Fruit fly (Drosophila melanogaster) whole organism, embryonic: ENCODE measurements around the gene Sws1.
A peak's percentile ranks its signal among the peaks of the same experiment; 100 is the strongest.

Experiments used
- Abd-B ChIP-seq: fragments of 200-800 bp; sonication (Bioruptor generic); optimal IDR thresholded peaks from 2 replicates; lab custom pipeline; 2018; ENCODE audit warnings: missing biosample characterization, mild to moderate bottlenecking, missing genetic modification characterization, moderate library complexity
- CG11504 ChIP-seq: fragments of 200-800 bp; sonication (Bioruptor generic); optimal IDR thresholded peaks from 3 replicates; lab custom pipeline; 2019; ENCODE audit warnings: missing biosample characterization, mild to moderate bottlenecking, missing genetic modification characterization, moderate library complexity
- CG13424 ChIP-seq: fragments of 200-800 bp; sonication (Bioruptor generic); optimal IDR thresholded peaks from 2 replicates; lab custom pipeline; 2019; ENCODE audit warnings: missing biosample characterization, mild to moderate bottlenecking, missing genetic modification characterization, moderate library complexity
- CG13894 ChIP-seq: fragments of 200-800 bp; sonication (Bioruptor generic); optimal IDR thresholded peaks from 3 replicates; lab custom pipeline; 2018; ENCODE audit warnings: missing biosample characterization, mild to moderate bottlenecking, missing genetic modification characterization, moderate library complexity
- CG14014 ChIP-seq: fragments of 200-800 bp; sonication (Bioruptor generic); IDR thresholded peaks from 2 replicates; pipeline ENCODE4 v1.3.6; 2022; ENCODE audit warnings: missing biosample characterization, missing genetic modification characterization
- CG16863 ChIP-seq: fragments of 200-800 bp; sonication (Bioruptor generic); optimal IDR thresholded peaks from 3 replicates; lab custom pipeline; 2016; ENCODE audit warnings: missing biosample characterization, missing genetic modification characterization
- CG17359 ChIP-seq: fragments of 200-800 bp; sonication (Bioruptor generic); optimal IDR thresholded peaks from 3 replicates; lab custom pipeline; 2018; ENCODE audit warnings: missing biosample characterization, mild to moderate bottlenecking, missing genetic modification characterization, moderate library complexity
- CG17612 ChIP-seq: fragments of 200-800 bp; sonication (Bioruptor generic); IDR thresholded peaks from 2 replicates; pipeline ENCODE4 v1.3.6; 2022; ENCODE audit warnings: missing biosample characterization, missing genetic modification characterization
- CG18619 ChIP-seq: fragments of 200-800 bp; sonication (Bioruptor generic); optimal IDR thresholded peaks from 3 replicates; lab custom pipeline; 2017; ENCODE audit warnings: missing biosample characterization, mild to moderate bottlenecking, missing genetic modification characterization
- CG2199 ChIP-seq: fragments of 200-800 bp; sonication (Bioruptor generic); IDR thresholded peaks from 3 replicates; pipeline ENCODE4 v1.3.6; 2022; ENCODE audit warnings: missing biosample characterization, missing genetic modification characterization
- CG30403 ChIP-seq: fragments of 200-800 bp; sonication (Bioruptor generic); optimal IDR thresholded peaks from 3 replicates; lab custom pipeline; 2016; ENCODE audit warnings: missing biosample characterization, missing genetic modification characterization
- CG3065 ChIP-seq: fragments of 200-800 bp; sonication (Bioruptor generic); optimal IDR thresholded peaks from 2 replicates; lab custom pipeline; 2016; ENCODE audit warnings: missing biosample characterization, missing genetic modification characterization
- CG32532 ChIP-seq: fragments of 200-800 bp; sonication (Bioruptor generic); IDR thresholded peaks from 2 replicates; pipeline ENCODE4 v1.3.6; 2022; ENCODE audit warnings: missing biosample characterization, missing genetic modification characterization
- CG3847 ChIP-seq: fragments of 200-800 bp; sonication (Bioruptor generic); IDR thresholded peaks from 2 replicates; pipeline ENCODE4 v1.3.6; 2022; ENCODE audit warnings: missing biosample characterization, missing genetic modification characterization
- CG4282 ChIP-seq: fragments of 200-800 bp; sonication (Bioruptor generic); optimal IDR thresholded peaks from 2 replicates; lab custom pipeline; 2016; ENCODE audit warnings: missing biosample characterization, missing genetic modification characterization
- CG7271 ChIP-seq: fragments of 200-800 bp; sonication (Bioruptor generic); optimal IDR thresholded peaks from 2 replicates; lab custom pipeline; 2018; ENCODE audit warnings: missing biosample characterization, mild to moderate bottlenecking, missing genetic modification characterization, moderate library complexity
- CG7357 ChIP-seq: fragments of 200-800 bp; sonication (Bioruptor generic); IDR thresholded peaks from 3 replicates; pipeline ENCODE4 v1.3.6; 2022; ENCODE audit warnings: missing biosample characterization, missing genetic modification characterization
- CG8765 ChIP-seq: fragments of 200-800 bp; sonication (Bioruptor generic); IDR thresholded peaks from 2 replicates; pipeline ENCODE4 v1.3.6; 2022; ENCODE audit warnings: missing biosample characterization, missing genetic modification characterization
- CG9817 ChIP-seq: fragments of 200-800 bp; sonication (Bioruptor generic); optimal IDR thresholded peaks from 2 replicates; lab custom pipeline; 2018; ENCODE audit warnings: missing biosample characterization, mild to moderate bottlenecking, missing genetic modification characterization, moderate library complexity
- CrebB ChIP-seq: fragments of 200-800 bp; sonication (Bioruptor generic); optimal IDR thresholded peaks from 3 replicates; lab custom pipeline; 2018; ENCODE audit warnings: missing biosample characterization, mild to moderate bottlenecking, missing genetic modification characterization
- Dll ChIP-seq: fragments of 200-800 bp; sonication (Bioruptor generic); IDR thresholded peaks from 4 replicates; pipeline ENCODE4 v1.3.6; 2022; ENCODE audit warnings: missing biosample characterization, missing genetic modification characterization; ENCODE audit not compliant: partially characterized antibody
- Dp ChIP-seq: fragments of 200-800 bp; sonication (Bioruptor generic); optimal IDR thresholded peaks from 2 replicates; lab custom pipeline; 2018; ENCODE audit warnings: missing biosample characterization, mild to moderate bottlenecking, missing genetic modification characterization, moderate library complexity
- Dref ChIP-seq: fragments of 200-800 bp; sonication (Bioruptor generic); IDR thresholded peaks from 2 replicates; pipeline ENCODE4 v1.3.6; 2022; ENCODE audit warnings: missing biosample characterization, missing genetic modification characterization
- H2.0 ChIP-seq: fragments of 200-800 bp; sonication (Bioruptor generic); IDR thresholded peaks from 2 replicates; pipeline ENCODE4 v1.3.6; 2022; ENCODE audit warnings: missing biosample characterization, missing genetic modification characterization
- Hand ChIP-seq: fragments of 200-800 bp; sonication (Bioruptor generic); optimal IDR thresholded peaks from 2 replicates; lab custom pipeline; 2017; ENCODE audit warnings: mild to moderate bottlenecking, missing biosample characterization, missing genetic modification reagents, missing genetic modification characterization
- Hsf ChIP-seq: fragments of 200-800 bp; sonication (Bioruptor generic); optimal IDR thresholded peaks from 3 replicates; lab custom pipeline; 2016; ENCODE audit warnings: missing biosample characterization, missing genetic modification characterization
- Jarid2 ChIP-seq: fragments of 200-800 bp; sonication (Bioruptor generic); optimal IDR thresholded peaks from 3 replicates; lab custom pipeline; 2017; ENCODE audit warnings: mild to moderate bottlenecking, missing biosample characterization, missing genetic modification reagents, missing genetic modification characterization
- MBD-R2 ChIP-seq: fragments of 200-800 bp; sonication (Bioruptor generic); IDR thresholded peaks from 2 replicates; pipeline ENCODE4 v1.3.6; 2022; ENCODE audit warnings: missing biosample characterization, missing genetic modification characterization
- NC2α ChIP-seq: fragments of 200-800 bp; sonication (Bioruptor generic); optimal IDR thresholded peaks from 2 replicates; lab custom pipeline; 2016; ENCODE audit warnings: missing biosample characterization, missing genetic modification characterization
- NfI ChIP-seq: fragments of 200-800 bp; sonication (Bioruptor generic); optimal IDR thresholded peaks from 3 replicates; lab custom pipeline; 2018; ENCODE audit warnings: missing biosample characterization, mild to moderate bottlenecking, missing genetic modification characterization, moderate library complexity
- Poxn ChIP-seq: fragments of 200-800 bp; sonication (Bioruptor generic); IDR thresholded peaks from 2 replicates; pipeline ENCODE4 v1.3.6; 2022; ENCODE audit warnings: missing biosample characterization, missing genetic modification characterization
- bbx ChIP-seq: fragments of 200-800 bp; sonication (Bioruptor generic); IDR thresholded peaks from 2 replicates; pipeline ENCODE4 v1.3.6; 2022; ENCODE audit warnings: missing biosample characterization, missing genetic modification characterization; ENCODE audit not compliant: partially characterized antibody
- bsh ChIP-seq, 2 experiments: fragments of 200-800 bp; sonication (Bioruptor generic); optimal IDR thresholded peaks; 2 replicates each; lab custom pipeline; 2017 to 2018; ENCODE audit warnings: mild to moderate bottlenecking in 2 of 2, missing biosample characterization in 2 of 2, missing genetic modification characterization in 2 of 2, moderate library complexity in 1 of 2
- dan ChIP-seq: fragments of 200-800 bp; sonication (Bioruptor generic); IDR thresholded peaks from 2 replicates; pipeline ENCODE4 v1.3.6; 2022; ENCODE audit warnings: missing biosample characterization, missing genetic modification characterization
- dmrt11E ChIP-seq: fragments of 200-800 bp; sonication (Bioruptor generic); optimal IDR thresholded peaks from 3 replicates; lab custom pipeline; 2018; ENCODE audit warnings: missing biosample characterization, mild to moderate bottlenecking, missing genetic modification characterization, moderate library complexity
- eve ChIP-seq, 2 experiments: fragments of >200 bp; optimal IDR thresholded peaks; 2 replicates each; lab custom pipeline; 2017; ENCODE audit warnings: missing biosample characterization in 2 of 2, missing genetic modification characterization in 2 of 2
- gce ChIP-seq: fragments of 200-800 bp; sonication (Bioruptor generic); IDR thresholded peaks from 3 replicates; pipeline ENCODE4 v1.3.6; 2022; ENCODE audit warnings: missing biosample characterization, missing genetic modification characterization
- gt ChIP-seq: fragments of 200-800 bp; sonication (Bioruptor generic); IDR thresholded peaks from 2 replicates; pipeline ENCODE4 v1.3.6; 2022; ENCODE audit warnings: missing biosample characterization, missing genetic modification characterization
- inv ChIP-seq: fragments of 200-800 bp; sonication (Bioruptor generic); IDR thresholded peaks from 2 replicates; pipeline ENCODE4 v1.3.6; 2022; ENCODE audit warnings: missing biosample characterization, missing genetic modification characterization; ENCODE audit not compliant: partially characterized antibody
- kay ChIP-seq: fragments of 200-800 bp; sonication (Bioruptor generic); optimal IDR thresholded peaks from 2 replicates; lab custom pipeline; 2016; ENCODE audit warnings: missing biosample characterization, missing genetic modification characterization
- onecut ChIP-seq: fragments of 200-800 bp; sonication (Bioruptor generic); IDR thresholded peaks from 2 replicates; pipeline ENCODE4 v1.3.6; 2022; ENCODE audit warnings: missing biosample characterization, missing genetic modification characterization
- pb ChIP-seq: fragments of 200-800 bp; sonication (Bioruptor generic); optimal IDR thresholded peaks from 3 replicates; lab custom pipeline; 2016; ENCODE audit warnings: missing biosample characterization, missing genetic modification characterization
- prd ChIP-seq, 3 experiments: fragments of >200 bp in 2 of 3; fragments of 200-800 bp in 1 of 3; sonication (Bioruptor generic) in 1 of 3; optimal IDR thresholded peaks in 2 of 3; IDR thresholded peaks in 1 of 3; 2 replicates in 2 of 3; 3 replicates in 1 of 3; pipeline versions ENCODE4 v1.3.6 to Lab custom; 2017 to 2022; ENCODE audit warnings: missing biosample characterization in 1 of 3, missing genetic modification characterization in 1 of 3
- ranshi ChIP-seq: fragments of 200-800 bp; sonication (Bioruptor generic); IDR thresholded peaks from 2 replicates; pipeline ENCODE4 v1.3.6; 2022; ENCODE audit warnings: missing biosample characterization, missing genetic modification characterization
- scrt ChIP-seq: fragments of 200-800 bp; sonication (Bioruptor generic); optimal IDR thresholded peaks from 2 replicates; lab custom pipeline; 2018; ENCODE audit warnings: missing biosample characterization, mild to moderate bottlenecking, missing genetic modification characterization, moderate library complexity
- slbo ChIP-seq: fragments of 200-800 bp; sonication (Bioruptor generic); IDR thresholded peaks from 2 replicates; pipeline ENCODE4 v1.3.6; 2022; ENCODE audit warnings: missing biosample characterization, missing genetic modification characterization
- sna ChIP-seq: fragments of 200-800 bp; sonication (Bioruptor generic); IDR thresholded peaks from 2 replicates; pipeline ENCODE4 v1.3.6; 2022; ENCODE audit warnings: missing biosample characterization, missing genetic modification characterization; ENCODE audit not compliant: partially characterized antibody
- sr ChIP-seq: fragments of 200-800 bp; sonication (Bioruptor generic); IDR thresholded peaks from 3 replicates; pipeline ENCODE4 v1.3.6; 2022; ENCODE audit warnings: missing biosample characterization, missing genetic modification characterization
- tap ChIP-seq: fragments of 200-800 bp; optimal IDR thresholded peaks from 3 replicates; lab custom pipeline; 2019; ENCODE audit warnings: missing biosample characterization, mild to moderate bottlenecking, missing genetic modification characterization, moderate library complexity
- wek ChIP-seq: fragments of 200-800 bp; sonication (Bioruptor generic); optimal IDR thresholded peaks from 3 replicates; lab custom pipeline; 2018; ENCODE audit warnings: missing biosample characterization, mild to moderate bottlenecking, missing genetic modification characterization, moderate library complexity
- yki ChIP-seq: fragments of >200 bp; optimal IDR thresholded peaks from 3 replicates; lab custom pipeline; 2018

Sws1 gene

dm6 chr2L:2528097-2528496, 46.8 kb downstream of the Sws1 start (continued):
- TF ChIP-seq Dll (GFP tag; lab: Robert Waterston, UW) = no peak
- peak; percentile 54 for TF ChIP-seq CG11504 (tag; lab: Kevin White, UChicago)
- no peak for TF ChIP-seq Abd-B
- TF ChIP-seq Hsf = peak; percentile 10
- 0 out of 2 replicates have a peak, but pooled peaks have one; percentile 7 for TF ChIP-seq Poxn (GFP tag; lab: Robert Waterston, UW)
- TF ChIP-seq gce (GFP tag; lab: Robert Waterston, UW) = no peak
- no peak for TF ChIP-seq CrebB (tag; lab: Kevin White, UChicago)
- no peak for TF ChIP-seq sr (GFP tag; lab: Robert Waterston, UW)
- TF ChIP-seq CG3065 (GFP tag; lab: Kevin White, UChicago) = no peak
- TF ChIP-seq CG18619 = no peak
- peak; percentile 48 for TF ChIP-seq NfI
- no peak for TF ChIP-seq prd (optimal IDR thresholded peaks at IDR 0.05; lab: Kevin White, UChicago)
- 0 out of 3 replicates have a peak, but pooled peaks have one; percentile 30 for TF ChIP-seq prd (GFP tag; IDR thresholded peaks at IDR 0.05; lab: Robert Waterston, UW)
- 0 out of 2 replicates have a peak, but pooled peaks have one; percentile 38 for TF ChIP-seq CG14014
- TF ChIP-seq CG13894 (tag; lab: Kevin White, UChicago) = no peak
- no peak for TF ChIP-seq Dp
- TF ChIP-seq ranshi = 0 out of 2 replicates have a peak, but pooled peaks have one; percentile 14
- TF ChIP-seq NC2α (GFP tag; lab: Kevin White, UChicago) = no peak
- TF ChIP-seq Jarid2 = no peak
- TF ChIP-seq scrt = peak; percentile 8
- TF ChIP-seq CG17612 (GFP tag; lab: Robert Waterston, UW) = no peak
- peak; percentile 42 for TF ChIP-seq CG13424 (tag; lab: Kevin White, UChicago)
- TF ChIP-seq dmrt11E (tag; lab: Kevin White, UChicago) = no peak
- TF ChIP-seq yki (lab: Kevin White, UChicago) = no peak
- no peak for TF ChIP-seq bsh (GFP tag; optimal IDR thresholded peaks at IDR 0.05; lab: Kevin White, UChicago)
- peak; percentile 28; the same call in 1 of the 2 replicates for TF ChIP-seq onecut (GFP tag; lab: Robert Waterston, UW)
- TF ChIP-seq dan (GFP tag; lab: Robert Waterston, UW) = no peak
- no peak for TF ChIP-seq inv
- peak in 1 of 2 experiments; percentile 8 for TF ChIP-seq eve (GFP tag; optimal IDR thresholded peaks at IDR 0.05; lab: Kevin White, UChicago)
- TF ChIP-seq pb = no peak
- TF ChIP-seq kay (GFP tag; lab: Kevin White, UChicago) = no peak
- TF ChIP-seq MBD-R2 (GFP tag; lab: Robert Waterston, UW) = no peak
- TF ChIP-seq CG7357 = 0 out of 3 replicates have a peak, but pooled peaks have one; percentile 23
- no peak for TF ChIP-seq CG32532 (GFP tag; lab: Robert Waterston, UW)
- TF ChIP-seq bbx = no peak
- TF ChIP-seq CG2199 (GFP tag; lab: Robert Waterston, UW) = no peak
- TF ChIP-seq sna = no peak
- TF ChIP-seq CG7271 (tag; lab: Kevin White, UChicago) = no peak
- no peak for TF ChIP-seq CG3847 (GFP tag; lab: Robert Waterston, UW)
- no peak for TF ChIP-seq gt (GFP tag; lab: Robert Waterston, UW)
- no peak for TF ChIP-seq H2.0 (GFP tag; lab: Robert Waterston, UW)
- no peak for TF ChIP-seq wek (GFP tag; lab: Kevin White, UChicago)
- TF ChIP-seq CG9817 (tag; lab: Kevin White, UChicago) = peak; percentile 31
- TF ChIP-seq CG8765 (GFP tag; lab: Robert Waterston, UW) = no peak
- no peak for TF ChIP-seq Hand
- TF ChIP-seq CG30403 = peak; percentile 19
- peak; percentile 23; the same call in 1 of the 2 replicates for TF ChIP-seq slbo (GFP tag; lab: Robert Waterston, UW)
- no peak for TF ChIP-seq CG4282
- TF ChIP-seq CG16863 (GFP tag; lab: Kevin White, UChicago) = no peak
- no peak for TF ChIP-seq CG17359
- no peak for TF ChIP-seq Dref (GFP tag; lab: Robert Waterston, UW)
- no peak for TF ChIP-seq tap (tag; lab: Kevin White, UChicago)
